Worm (Caenorhabditis elegans): ENCODE results near the gene Y43F8B.2.

- TF ChIP-seq elt-3 (tag; optimal IDR thresholded peaks at IDR 0.05) (no peak), pha-4 (tag; optimal IDR thresholded peaks at IDR 0.05) (no peak), lsy-2 (tag; optimal IDR thresholded peaks at IDR 0.05) (no peak), ztf-11 (tag; optimal IDR thresholded peaks at IDR 0.05) (no peak), nhr-28 (tag; optimal IDR thresholded peaks at IDR 0.05) (no peak), elt-1 (tag; optimal IDR thresholded peaks at IDR 0.05; ENCODE audit: borderline replicate concordance, insufficient read depth) (no peak), unc-62 (GFP tag; optimal IDR thresholded peaks at IDR 0.05) (no peak), nhr-76 (tag; optimal IDR thresholded peaks at IDR 0.05) (no peak), unc-39 (tag; optimal IDR thresholded peaks at IDR 0.05) (no peak), nhr-237 (tag; optimal IDR thresholded peaks at IDR 0.05) (no peak), snpc-4 (tag; optimal IDR thresholded peaks at IDR 0.05) (no peak), nhr-12 (tag; optimal IDR thresholded peaks at IDR 0.05) (no peak), ces-1 (GFP tag; optimal IDR thresholded peaks at IDR 0.05) (no peak), bed-3 (GFP tag; optimal IDR thresholded peaks at IDR 0.05) (no peak)
Observed at ce11 chrV:19520130-19520529, 12.8 kb downstream of the Y43F8B.2 start.

Measured in whole organism, mixed stage, embryonic.